Fruit fly (Drosophila melanogaster) whole organism, embryonic: ENCODE measurements around the gene Pex5.

Experiments
- Adf1 ChIP-seq: fragments of 200-800 bp; sonication (Bioruptor generic); IDR thresholded peaks from 2 replicates; pipeline ENCODE4 v1.3.6; 2022; ENCODE audit warnings: missing biosample characterization, missing genetic modification characterization
- Aef1 ChIP-seq: fragments of 200-800 bp; sonication (Bioruptor generic); IDR thresholded peaks from 3 replicates; pipeline ENCODE4 v1.3.6; 2022; ENCODE audit warnings: missing biosample characterization, missing genetic modification characterization
- BtbVII ChIP-seq: fragments of 200-800 bp; sonication (Bioruptor generic); optimal IDR thresholded peaks from 3 replicates; lab custom pipeline; 2017; ENCODE audit warnings: missing biosample characterization, mild to moderate bottlenecking, missing genetic modification characterization
- CG10543 ChIP-seq: fragments of 200-800 bp; sonication (Bioruptor generic); optimal IDR thresholded peaks from 3 replicates; lab custom pipeline; 2017; ENCODE audit warnings: missing biosample characterization, mild to moderate bottlenecking, missing genetic modification characterization, moderate library complexity
- CG11695 ChIP-seq: fragments of 200-800 bp; sonication (Bioruptor generic); IDR thresholded peaks from 3 replicates; pipeline ENCODE4 v1.3.6; 2022; ENCODE audit warnings: missing biosample characterization, missing genetic modification characterization
- CG12071 ChIP-seq: fragments of 200-800 bp; sonication (Bioruptor generic); optimal IDR thresholded peaks from 3 replicates; lab custom pipeline; 2018; ENCODE audit warnings: missing biosample characterization, mild to moderate bottlenecking, missing genetic modification characterization
- CG12769 ChIP-seq: fragments of 200-800 bp; sonication (Bioruptor generic); optimal IDR thresholded peaks from 2 replicates; lab custom pipeline; 2019; ENCODE audit warnings: missing biosample characterization, mild to moderate bottlenecking, missing genetic modification characterization, moderate library complexity
- CG14014 ChIP-seq: fragments of 200-800 bp; sonication (Bioruptor generic); IDR thresholded peaks from 2 replicates; pipeline ENCODE4 v1.3.6; 2022; ENCODE audit warnings: missing biosample characterization, missing genetic modification characterization
- CG16863 ChIP-seq: fragments of 200-800 bp; sonication (Bioruptor generic); optimal IDR thresholded peaks from 3 replicates; lab custom pipeline; 2016; ENCODE audit warnings: missing biosample characterization, missing genetic modification characterization
- CG17568 ChIP-seq: fragments of 200-800 bp; sonication (Bioruptor generic); optimal IDR thresholded peaks from 2 replicates; lab custom pipeline; 2018; ENCODE audit warnings: missing biosample characterization, mild to moderate bottlenecking, missing genetic modification characterization, moderate library complexity
- CG18011 ChIP-seq: fragments of 200-800 bp; sonication (Bioruptor generic); optimal IDR thresholded peaks from 2 replicates; lab custom pipeline; 2017; ENCODE audit warnings: missing biosample characterization, missing genetic modification characterization, mild to moderate bottlenecking, moderate library complexity, missing genotype
- CG2116 ChIP-seq: fragments of 200-800 bp; sonication (Bioruptor generic); optimal IDR thresholded peaks from 3 replicates; lab custom pipeline; 2018; ENCODE audit warnings: missing biosample characterization, mild to moderate bottlenecking, missing genetic modification characterization
- CG33213 ChIP-seq: fragments of 200-800 bp; sonication (Bioruptor generic); optimal IDR thresholded peaks from 3 replicates; lab custom pipeline; 2016; ENCODE audit warnings: missing biosample characterization, missing genetic modification characterization
- CG34224 ChIP-seq: fragments of 200-800 bp; sonication (Bioruptor generic); IDR thresholded peaks from 3 replicates; pipeline ENCODE4 v1.3.6; 2022; ENCODE audit warnings: missing biosample characterization, missing genetic modification characterization; ENCODE audit not compliant: partially characterized antibody
- CG3838 ChIP-seq: fragments of 200-800 bp; sonication (Bioruptor generic); optimal IDR thresholded peaks from 3 replicates; lab custom pipeline; 2016; ENCODE audit warnings: missing biosample characterization, missing genetic modification characterization
- CG4404 ChIP-seq: fragments of 200-800 bp; sonication (Bioruptor generic); IDR thresholded peaks from 2 replicates; pipeline ENCODE4 v1.3.6; 2022; ENCODE audit warnings: missing biosample characterization, missing genetic modification characterization
- CG4424 ChIP-seq: fragments of 200-800 bp; sonication (Bioruptor generic); optimal IDR thresholded peaks from 3 replicates; lab custom pipeline; 2016; ENCODE audit warnings: missing biosample characterization, missing genetic modification characterization
- CG4617 ChIP-seq: fragments of 200-800 bp; sonication (Bioruptor generic); optimal IDR thresholded peaks from 3 replicates; lab custom pipeline; 2016; ENCODE audit warnings: missing biosample characterization, missing genetic modification characterization, borderline replicate concordance
- CG5953 ChIP-seq: fragments of 200-800 bp; sonication (Bioruptor generic); IDR thresholded peaks from 2 replicates; pipeline ENCODE4 v1.3.6; 2022; ENCODE audit warnings: missing biosample characterization, missing genetic modification characterization
- CG7987 ChIP-seq: fragments of 200-800 bp; sonication (Bioruptor generic); optimal IDR thresholded peaks from 2 replicates; lab custom pipeline; 2018; ENCODE audit warnings: missing biosample characterization, mild to moderate bottlenecking, missing genetic modification characterization, moderate library complexity
- CG8281 ChIP-seq: fragments of 200-800 bp; sonication (Bioruptor generic); optimal IDR thresholded peaks from 2 replicates; lab custom pipeline; 2018; ENCODE audit warnings: missing biosample characterization, mild to moderate bottlenecking, missing genetic modification characterization, moderate library complexity
- CG8290 ChIP-seq, 3 experiments: fragments of 200-800 bp; sonication (Bioruptor generic); optimal IDR thresholded peaks; 2 replicates each; lab custom pipeline; 2016 to 2019; ENCODE audit warnings: missing biosample characterization in 3 of 3, missing genetic modification characterization in 3 of 3, mild to moderate bottlenecking in 2 of 3, moderate library complexity in 1 of 3
- CG8478 ChIP-seq: fragments of >200 bp; optimal IDR thresholded peaks from 2 replicates; lab custom pipeline; 2018
- CG9727 ChIP-seq: fragments of 200-800 bp; sonication (Bioruptor generic); optimal IDR thresholded peaks from 3 replicates; lab custom pipeline; 2017; ENCODE audit warnings: missing biosample characterization, mild to moderate bottlenecking, missing genetic modification characterization
- Dbx ChIP-seq: fragments of 200-800 bp; sonication (Bioruptor generic); IDR thresholded peaks from 3 replicates; pipeline ENCODE4 v1.3.6; 2022; ENCODE audit warnings: missing biosample characterization, missing genetic modification characterization
- Doc2 ChIP-seq: fragments of 200-800 bp; sonication (Bioruptor generic); IDR thresholded peaks from 2 replicates; pipeline ENCODE4 v1.3.6; 2022; ENCODE audit warnings: missing biosample characterization, missing genetic modification characterization
- E2f1 ChIP-seq: fragments of 200-800 bp; sonication (Bioruptor generic); IDR thresholded peaks from 2 replicates; pipeline ENCODE4 v1.3.6; 2022; ENCODE audit warnings: missing biosample characterization, missing genetic modification characterization
- Eip74EF ChIP-seq, 2 experiments: fragments of 200-800 bp in 1 of 2; fragments of >200 bp in 1 of 2; sonication (Bioruptor generic) in 1 of 2; optimal IDR thresholded peaks; 2 replicates each; lab custom pipeline; 2017 to 2019; ENCODE audit warnings: missing biosample characterization in 2 of 2, missing genetic modification characterization in 2 of 2, mild to moderate bottlenecking in 1 of 2, moderate library complexity in 1 of 2
- HHEX ChIP-seq: fragments of 200-800 bp; sonication (Bioruptor generic); optimal IDR thresholded peaks from 3 replicates; lab custom pipeline; 2017; ENCODE audit warnings: missing biosample characterization, mild to moderate bottlenecking, missing genetic modification characterization, missing genetic modification reagents
- Side ChIP-seq: fragments of 200-800 bp; sonication (Bioruptor generic); optimal IDR thresholded peaks from 2 replicates; lab custom pipeline; 2016; ENCODE audit warnings: missing biosample characterization, missing genetic modification characterization
- Six4 ChIP-seq: fragments of 200-800 bp; sonication (Bioruptor generic); optimal IDR thresholded peaks from 2 replicates; lab custom pipeline; 2016; ENCODE audit warnings: missing biosample characterization, missing genetic modification characterization
- al ChIP-seq: fragments of 200-800 bp; sonication (Bioruptor generic); IDR thresholded peaks from 2 replicates; pipeline ENCODE4 v1.3.6; 2022; ENCODE audit warnings: missing biosample characterization, missing genetic modification characterization
- ato ChIP-seq: fragments of 200-800 bp; sonication (Bioruptor generic); IDR thresholded peaks from 2 replicates; pipeline ENCODE4 v1.3.6; 2022; ENCODE audit warnings: missing biosample characterization, missing genetic modification characterization; ENCODE audit not compliant: partially characterized antibody
- bsh ChIP-seq, 2 experiments: fragments of 200-800 bp; sonication (Bioruptor generic); optimal IDR thresholded peaks; 2 replicates each; lab custom pipeline; 2017 to 2018; ENCODE audit warnings: mild to moderate bottlenecking in 2 of 2, missing biosample characterization in 2 of 2, missing genetic modification characterization in 2 of 2, moderate library complexity in 1 of 2
- btn ChIP-seq: fragments of 200-800 bp; sonication (Bioruptor generic); optimal IDR thresholded peaks from 2 replicates; lab custom pipeline; 2016; ENCODE audit warnings: missing biosample characterization, missing genetic modification characterization
- cg ChIP-seq: fragments of 200-800 bp; sonication (Bioruptor generic); optimal IDR thresholded peaks from 3 replicates; lab custom pipeline; 2019; ENCODE audit warnings: missing biosample characterization, mild to moderate bottlenecking, missing genetic modification characterization, moderate library complexity
- ci ChIP-seq: fragments of 200-800 bp; sonication (Bioruptor generic); IDR thresholded peaks from 3 replicates; pipeline ENCODE4 v1.3.6; 2022; ENCODE audit warnings: missing biosample characterization, missing genetic modification characterization
- dysf ChIP-seq: fragments of 200-800 bp; sonication (Bioruptor generic); IDR thresholded peaks from 3 replicates; pipeline ENCODE4 v1.3.6; 2022; ENCODE audit warnings: missing biosample characterization, missing genetic modification characterization
- fd96Cb ChIP-seq: fragments of 200-800 bp; sonication (Bioruptor generic); optimal IDR thresholded peaks from 2 replicates; lab custom pipeline; 2018; ENCODE audit warnings: missing biosample characterization, mild to moderate bottlenecking, missing genetic modification characterization, moderate library complexity
- hkb ChIP-seq, 2 experiments: fragments of 200-800 bp in 1 of 2; fragments of >200 bp in 1 of 2; sonication (Bioruptor generic) in 1 of 2; IDR thresholded peaks in 1 of 2; optimal IDR thresholded peaks in 1 of 2; 2 replicates each; pipeline versions ENCODE4 v1.3.6 to Lab custom; 2017 to 2022; ENCODE audit warnings: missing biosample characterization in 1 of 2, missing genetic modification characterization in 1 of 2
- kay ChIP-seq: fragments of 200-800 bp; sonication (Bioruptor generic); optimal IDR thresholded peaks from 2 replicates; lab custom pipeline; 2016; ENCODE audit warnings: missing biosample characterization, missing genetic modification characterization
- kni ChIP-seq: fragments of 200-800 bp; sonication (Bioruptor generic); optimal IDR thresholded peaks from 3 replicates; lab custom pipeline; 2017; ENCODE audit warnings: mild to moderate bottlenecking, missing biosample characterization, missing genetic modification reagents, missing genetic modification characterization
- knrl ChIP-seq: fragments of 200-800 bp; sonication (Bioruptor generic); IDR thresholded peaks from 3 replicates; pipeline ENCODE4 v1.3.6; 2022; ENCODE audit warnings: missing biosample characterization, missing genetic modification characterization; ENCODE audit not compliant: partially characterized antibody
- lilli ChIP-seq: fragments of 200-800 bp; sonication (Bioruptor generic); optimal IDR thresholded peaks from 3 replicates; lab custom pipeline; 2016; ENCODE audit warnings: missing biosample characterization, missing genetic modification characterization
- maf-S ChIP-seq: fragments of 200-800 bp; sonication (Bioruptor generic); optimal IDR thresholded peaks from 2 replicates; lab custom pipeline; 2016; ENCODE audit warnings: missing biosample characterization, missing genetic modification characterization
- pb ChIP-seq: fragments of 200-800 bp; sonication (Bioruptor generic); optimal IDR thresholded peaks from 3 replicates; lab custom pipeline; 2016; ENCODE audit warnings: missing biosample characterization, missing genetic modification characterization
- row ChIP-seq: fragments of 200-800 bp; sonication (Bioruptor generic); IDR thresholded peaks from 3 replicates; pipeline ENCODE4 v1.3.6; 2022; ENCODE audit warnings: missing biosample characterization, missing genetic modification characterization
- shn ChIP-seq: fragments of 200-800 bp; sonication (Bioruptor generic); optimal IDR thresholded peaks from 3 replicates; lab custom pipeline; 2016; ENCODE audit warnings: missing biosample characterization, missing genetic modification characterization
- slou ChIP-seq: fragments of 200-800 bp; sonication (Bioruptor generic); optimal IDR thresholded peaks from 3 replicates; lab custom pipeline; 2016; ENCODE audit warnings: missing biosample characterization, missing genetic modification characterization
- tio ChIP-seq: fragments of 200-800 bp; sonication (Bioruptor generic); optimal IDR thresholded peaks from 2 replicates; lab custom pipeline; 2017; ENCODE audit warnings: missing biosample characterization, missing genetic modification characterization, inconsistent platforms
- unpg ChIP-seq: fragments of 200-800 bp; sonication (Bioruptor generic); optimal IDR thresholded peaks from 3 replicates; lab custom pipeline; 2018; ENCODE audit warnings: missing biosample characterization, mild to moderate bottlenecking, missing genetic modification characterization, moderate library complexity
- z ChIP-seq: fragments of 200-800 bp; sonication (Bioruptor generic); IDR thresholded peaks from 3 replicates; pipeline ENCODE4 v1.3.6; 2022; ENCODE audit warnings: missing biosample characterization, missing genetic modification characterization

The Pex5 gene

DNA sequence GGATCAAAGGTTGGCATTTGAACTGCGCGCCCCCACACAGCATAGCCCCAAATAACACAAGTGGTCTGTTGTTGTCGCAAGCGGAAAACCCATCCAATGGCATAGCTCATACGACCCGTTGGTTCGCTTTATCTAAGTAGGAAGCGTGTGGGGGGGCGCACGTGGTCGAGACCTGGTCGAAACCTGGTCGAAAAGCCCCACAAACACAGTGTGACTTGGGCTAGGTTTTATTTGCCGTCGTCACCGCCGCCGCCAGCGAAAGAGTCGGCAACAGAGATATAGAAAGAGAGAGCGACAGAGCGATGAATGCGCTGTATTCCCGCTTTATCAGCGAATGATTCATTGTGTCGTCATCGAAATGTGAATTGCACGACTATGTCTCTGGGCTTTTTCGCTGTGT is 26.0 kb downstream of the Pex5 start (continued):
- TF ChIP-seq pb (GFP tag; lab: Kevin White, UChicago) (no peak), CG10543 (GFP tag; lab: Kevin White, UChicago) (peak; percentile 65), CG7987 (GFP tag; lab: Kevin White, UChicago) (peak; percentile 94), cg (no peak), kay (GFP tag; lab: Kevin White, UChicago) (peak; percentile 79), ato (GFP tag; lab: Robert Waterston, UW) (no peak), CG2116 (GFP tag; lab: Kevin White, UChicago) (no peak), z (no peak), tio (GFP tag; lab: Kevin White, UChicago) (no peak), Doc2 (no peak), HHEX (no peak), CG12769 (tag; lab: Kevin White, UChicago) (peak; percentile 82), CG8281 (tag; lab: Kevin White, UChicago) (no peak), CG12071 (GFP tag; lab: Kevin White, UChicago) (peak; percentile 8), knrl (GFP tag; lab: Robert Waterston, UW) (no peak), CG16863 (GFP tag; lab: Kevin White, UChicago) (no peak), dysf (0 out of 3 replicates have a peak, but pooled peaks have one; percentile 8), CG17568 (GFP tag; lab: Kevin White, UChicago) (no peak), shn (GFP tag; lab: Kevin White, UChicago) (peak; percentile 3), Eip74EF (GFP tag; optimal IDR thresholded peaks at IDR 0.05; lab: Kevin White, UChicago) (peak in 1 of 2 experiments; percentile 88), Six4 (no peak), E2f1 (no peak), lilli (no peak), Adf1 (GFP tag; lab: Robert Waterston, UW) (peak; percentile 37; the same call in 1 of the 2 replicates), kni (GFP tag; lab: Kevin White, UChicago) (no peak), CG5953 (GFP tag; lab: Robert Waterston, UW) (no peak), CG14014 (GFP tag; lab: Robert Waterston, UW) (no peak), CG33213 (GFP tag; lab: Kevin White, UChicago) (no peak), BtbVII (peak; percentile 35), CG4617 (GFP tag; lab: Kevin White, UChicago) (no peak), CG3838 (no peak), CG4404 (GFP tag; lab: Robert Waterston, UW) (no peak), CG18011 (GFP tag; lab: Kevin White, UChicago) (no peak), fd96Cb (tag; lab: Kevin White, UChicago) (no peak), CG8478 (no peak), Aef1 (GFP tag; lab: Robert Waterston, UW) (no peak), al (GFP tag; lab: Robert Waterston, UW) (no peak), btn (GFP tag; lab: Kevin White, UChicago) (no peak)

DNA sequence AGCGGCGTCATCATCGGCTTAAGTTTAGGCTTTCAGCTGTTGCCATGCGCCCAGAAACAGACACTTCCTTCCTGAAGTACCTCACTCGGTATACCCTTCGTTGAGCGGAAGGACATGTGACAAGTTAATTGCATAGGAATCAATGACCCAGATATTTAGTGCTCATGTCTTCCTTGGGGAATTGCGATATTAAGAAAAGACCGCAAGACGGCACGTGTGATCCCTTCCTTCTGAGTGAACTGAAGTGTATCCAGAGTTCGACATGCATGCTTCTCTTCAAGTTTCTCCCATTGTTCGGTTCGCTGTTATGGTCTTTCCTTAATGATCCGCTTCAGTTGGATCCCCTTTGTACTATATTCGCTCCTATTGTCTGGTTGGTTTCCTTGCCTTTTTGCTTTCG is 28.3 kb downstream of the Pex5 start:
- TF ChIP-seq Side (GFP tag; lab: Kevin White, UChicago): no peak
- TF ChIP-seq CG34224 (GFP tag; lab: Robert Waterston, UW): no peak
- peak; percentile 16 for TF ChIP-seq CG9727
- TF ChIP-seq bsh (GFP tag; optimal IDR thresholded peaks at IDR 0.05; lab: Kevin White, UChicago): peak in 1 of 2 experiments; percentile 28
- no peak for TF ChIP-seq CG11695 (GFP tag; lab: Robert Waterston, UW)
- TF ChIP-seq CG8290 (GFP tag; optimal IDR thresholded peaks at IDR 0.05; lab: Kevin White, UChicago): no peak
- no peak for TF ChIP-seq CG8290 (tag; optimal IDR thresholded peaks at IDR 0.05; lab: Kevin White, UChicago)
- TF ChIP-seq maf-S (GFP tag; lab: Kevin White, UChicago): no peak
- no peak for TF ChIP-seq slou
- TF ChIP-seq row (GFP tag; lab: Robert Waterston, UW): peak; percentile 16; the same call in 1 of the 3 replicates
- no peak for TF ChIP-seq hkb (optimal IDR thresholded peaks at IDR 0.05; lab: Kevin White, UChicago)
- no peak for TF ChIP-seq hkb (GFP tag; IDR thresholded peaks at IDR 0.05; lab: Robert Waterston, UW)
- TF ChIP-seq ci: no peak
- TF ChIP-seq Dbx: no peak
- no peak for TF ChIP-seq CG4424 (GFP tag; lab: Kevin White, UChicago)
- no peak for TF ChIP-seq unpg (GFP tag; lab: Kevin White, UChicago)
